Worm (Caenorhabditis elegans) whole organism, young adult: Measurements from ENCODE around the gene tomm-70.
A peak's percentile ranks its signal among the peaks of the same experiment; 100 is the strongest.

Experiments
- B0019.2 ChIP-seq: fragments of 200-800 bp; sonication (Bioruptor generic); conservative IDR thresholded peaks from 2 replicates; pipeline ENCODE4 v1.3.6; 2022; ENCODE audit warnings: missing genetic modification reagents, missing genetic modification characterization, missing compliant biosample characterization
- B0035.1 ChIP-seq: sonication (generic microtip); optimal IDR thresholded peaks from 2 replicates; lab custom pipeline; 2016; ENCODE audit warnings: missing genetic modification characterization, mild to moderate bottlenecking, missing compliant biosample characterization, missing genotype, missing genetic modification reagents
- B0336.3 ChIP-seq: fragments of 200-800 bp; sonication (Bioruptor generic); IDR thresholded peaks from 2 replicates; pipeline ENCODE4 v1.3.6; 2022; ENCODE audit warnings: missing genetic modification characterization, missing compliant biosample characterization
- C06A6.2 ChIP-seq: fragments of 200-800 bp; sonication (Bioruptor generic); conservative IDR thresholded peaks from 2 replicates; pipeline ENCODE4 v1.3.6; 2022; ENCODE audit warnings: missing genetic modification characterization, missing compliant biosample characterization
- F10E7.11 ChIP-seq: sonication (generic microtip); optimal IDR thresholded peaks from 2 replicates; lab custom pipeline; 2017; ENCODE audit warnings: mild to moderate bottlenecking, missing genetic modification characterization, moderate library complexity, missing compliant biosample characterization
- F37B4.10 ChIP-seq: fragments of 200-800 bp; sonication (Bioruptor generic); IDR thresholded peaks from 2 replicates; pipeline ENCODE4 v1.3.6; 2022; ENCODE audit warnings: missing genetic modification characterization, missing compliant biosample characterization
- F39B2.1 ChIP-seq: fragments of 200-800 bp; sonication (Bioruptor generic); IDR thresholded peaks from 2 replicates; pipeline ENCODE4 v1.3.6; 2022; ENCODE audit warnings: missing genetic modification reagents, missing genetic modification characterization, missing compliant biosample characterization
- F52B5.7 ChIP-seq: sonication (generic microtip); optimal IDR thresholded peaks from 2 replicates; lab custom pipeline; 2016; ENCODE audit warnings: mild to moderate bottlenecking, missing genetic modification characterization, missing compliant biosample characterization
- T07F8.4 ChIP-seq: sonication (generic microtip); optimal IDR thresholded peaks from 2 replicates; lab custom pipeline; 2016; ENCODE audit warnings: mild to moderate bottlenecking, missing genetic modification characterization, moderate library complexity, missing compliant biosample characterization
- Y53G8AR.9 ChIP-seq: fragments of 200-800 bp; sonication (Bioruptor generic); conservative IDR thresholded peaks from 2 replicates; pipeline ENCODE4 v1.3.6; 2022; ENCODE audit warnings: missing genetic modification reagents, missing genetic modification characterization, missing compliant biosample characterization
- Y79H2A.3 ChIP-seq: fragments of 200-800 bp; sonication (Bioruptor generic); conservative IDR thresholded peaks from 2 replicates; pipeline ENCODE4 v1.3.6; 2022; ENCODE audit warnings: missing genetic modification reagents, missing genetic modification characterization, missing compliant biosample characterization
- Y95B8A.8 ChIP-seq: fragments of 200-800 bp; sonication (Bioruptor generic); IDR thresholded peaks from 2 replicates; pipeline ENCODE4 v1.3.6; 2022; ENCODE audit warnings: missing genetic modification reagents, missing genetic modification characterization, missing compliant biosample characterization
- atf-7 ChIP-seq: sonication (generic microtip); optimal IDR thresholded peaks from 2 replicates; lab custom pipeline; 2017; ENCODE audit warnings: mild to moderate bottlenecking, missing genetic modification characterization, missing compliant biosample characterization
- attf-3 ChIP-seq: fragments of 200-800 bp; sonication (Bioruptor generic); conservative IDR thresholded peaks from 2 replicates; pipeline ENCODE4 v1.3.6; 2022; ENCODE audit warnings: missing genetic modification reagents, missing genetic modification characterization, missing compliant biosample characterization
- attf-5 ChIP-seq: fragments of 200-800 bp; sonication (Bioruptor generic); optimal IDR thresholded peaks from 2 replicates; lab custom pipeline; 2018; ENCODE audit warnings: mild to moderate bottlenecking, missing genetic modification characterization, missing compliant biosample characterization
- attf-6 ChIP-seq: fragments of 200-800 bp; sonication (Bioruptor generic); IDR thresholded peaks from 2 replicates; pipeline ENCODE4 v1.3.6; 2022; ENCODE audit warnings: missing genetic modification reagents, missing genetic modification characterization, missing compliant biosample characterization
- bed-1 ChIP-seq: fragments of 200-800 bp; sonication (Bioruptor generic); IDR thresholded peaks from 2 replicates; pipeline ENCODE4 v1.3.6; 2022; ENCODE audit warnings: missing genetic modification reagents, missing genetic modification characterization, missing compliant biosample characterization
- bed-2 ChIP-seq: fragments of 200-800 bp; sonication (Bioruptor generic); IDR thresholded peaks from 2 replicates; pipeline ENCODE4 v1.3.6; 2022; ENCODE audit warnings: missing genetic modification reagents, missing genetic modification characterization, missing compliant biosample characterization
- cebp-1 ChIP-seq, 2 experiments: fragments of 200-800 bp in 1 of 2; sonication (Bioruptor generic) in 1 of 2; sonication (generic microtip) in 1 of 2; IDR thresholded peaks in 1 of 2; optimal IDR thresholded peaks in 1 of 2; 2 replicates each; pipeline versions ENCODE4 v1.3.6 to Lab custom; 2017 to 2022; ENCODE audit warnings: missing compliant biosample characterization in 2 of 2, missing genetic modification characterization in 2 of 2, mild to moderate bottlenecking in 1 of 2, missing genetic modification reagents in 1 of 2, moderate library complexity in 1 of 2
- cebp-2 ChIP-seq: fragments of 200-800 bp; sonication (Bioruptor generic); IDR thresholded peaks from 2 replicates; pipeline ENCODE4 v1.3.6; 2022; ENCODE audit warnings: missing genetic modification characterization, missing compliant biosample characterization
- ceh-100 ChIP-seq: fragments of 200-800 bp; sonication (Bioruptor generic); IDR thresholded peaks from 2 replicates; pipeline ENCODE4 v1.3.6; 2022; ENCODE audit warnings: missing genetic modification reagents, missing genetic modification characterization, missing compliant biosample characterization
- ceh-40 ChIP-seq: fragments of 200-800 bp; sonication (Bioruptor generic); IDR thresholded peaks from 2 replicates; pipeline ENCODE4 v1.3.6; 2022; ENCODE audit warnings: missing genetic modification characterization, missing compliant biosample characterization
- ceh-58 ChIP-seq: fragments of 200-800 bp; sonication (Bioruptor generic); IDR thresholded peaks from 2 replicates; pipeline ENCODE4 v1.3.6; 2022; ENCODE audit warnings: missing genetic modification characterization, missing compliant biosample characterization
- die-1 ChIP-seq: sonication (generic microtip); optimal IDR thresholded peaks from 2 replicates; lab custom pipeline; 2016; ENCODE audit warnings: missing genotype, mild to moderate bottlenecking, missing genetic modification characterization, missing compliant biosample characterization
- dpl-1 ChIP-seq: fragments of 150-350 bp; optimal IDR thresholded peaks from 2 replicates; lab custom pipeline; 2014; ENCODE audit warnings: missing biosample characterization, missing genetic modification reagents, missing genetic modification characterization
- egrh-3 ChIP-seq: fragments of 200-800 bp; sonication (Bioruptor generic); IDR thresholded peaks from 2 replicates; pipeline ENCODE4 v1.3.6; 2022; ENCODE audit warnings: missing genetic modification reagents, missing genetic modification characterization, missing compliant biosample characterization
- fkh-3 ChIP-seq: sonication (generic microtip); optimal IDR thresholded peaks from 2 replicates; lab custom pipeline; 2016; ENCODE audit warnings: mild to moderate bottlenecking, missing genetic modification characterization, missing compliant biosample characterization
- gei-17 ChIP-seq: fragments of 200-800 bp; sonication (Bioruptor generic); optimal IDR thresholded peaks from 2 replicates; lab custom pipeline; 2018; ENCODE audit warnings: mild to moderate bottlenecking, missing genetic modification characterization, missing compliant biosample characterization
- hrde-1 ChIP-seq: sonication (generic microtip); optimal IDR thresholded peaks from 2 replicates; lab custom pipeline; 2016; ENCODE audit warnings: missing genetic modification characterization, mild to moderate bottlenecking, missing compliant biosample characterization, moderate library complexity, missing genotype, missing genetic modification reagents, borderline replicate concordance
- hsf-1 ChIP-seq: fragments of 200-800 bp; sonication (Bioruptor generic); IDR thresholded peaks from 2 replicates; pipeline ENCODE4 v1.3.6; 2022; ENCODE audit warnings: missing genetic modification reagents, missing genetic modification characterization, missing compliant biosample characterization
- let-526 ChIP-seq: fragments of 200-800 bp; sonication (Bioruptor generic); IDR thresholded peaks from 2 replicates; pipeline ENCODE4 v1.3.6; 2022; ENCODE audit warnings: missing genetic modification reagents, missing genetic modification characterization, missing compliant biosample characterization
- lin-26 ChIP-seq: fragments of 200-800 bp; sonication (Bioruptor generic); IDR thresholded peaks from 2 replicates; pipeline ENCODE4 v1.3.6; 2022; ENCODE audit warnings: missing genetic modification reagents, missing genetic modification characterization, missing compliant biosample characterization
- lin-54 ChIP-seq: fragments of 200-800 bp; sonication (Bioruptor generic); optimal IDR thresholded peaks from 2 replicates; lab custom pipeline; 2018; ENCODE audit warnings: mild to moderate bottlenecking, missing genetic modification characterization, missing compliant biosample characterization
- lsy-27 ChIP-seq: sonication (generic microtip); optimal IDR thresholded peaks from 2 replicates; lab custom pipeline; 2017; ENCODE audit warnings: missing genetic modification characterization, mild to moderate bottlenecking, missing compliant biosample characterization, antibody characterized with exemption, missing genotype, borderline replicate concordance; ENCODE audit not compliant: insufficient read depth
- madf-3 ChIP-seq: fragments of 200-800 bp; sonication (Bioruptor generic); IDR thresholded peaks from 2 replicates; pipeline ENCODE4 v1.3.6; 2022; ENCODE audit warnings: missing genetic modification reagents, missing genetic modification characterization, missing compliant biosample characterization
- madf-6 ChIP-seq: fragments of 200-800 bp; sonication (Bioruptor generic); IDR thresholded peaks from 2 replicates; pipeline ENCODE4 v1.3.6; 2022; ENCODE audit warnings: missing genetic modification reagents, missing genetic modification characterization, missing compliant biosample characterization
- nfya-2 ChIP-seq: fragments of 200-800 bp; sonication (Bioruptor generic); IDR thresholded peaks from 2 replicates; pipeline ENCODE4 v1.3.6; 2022; ENCODE audit warnings: missing genetic modification reagents, missing genetic modification characterization, missing compliant biosample characterization
- nfyb-1 ChIP-seq: fragments of 200-800 bp; sonication (Bioruptor generic); IDR thresholded peaks from 2 replicates; pipeline ENCODE4 v1.3.6; 2022; ENCODE audit warnings: missing genetic modification reagents, missing genetic modification characterization, missing compliant biosample characterization
- repo-1 ChIP-seq: sonication (generic microtip); optimal IDR thresholded peaks from 2 replicates; lab custom pipeline; 2017; ENCODE audit warnings: mild to moderate bottlenecking, missing genetic modification characterization, missing compliant biosample characterization
- sdz-38 ChIP-seq: sonication (generic microtip); optimal IDR thresholded peaks from 2 replicates; lab custom pipeline; 2016; ENCODE audit warnings: missing genotype, missing genetic modification characterization, missing compliant biosample characterization
- sea-2 ChIP-seq: fragments of 200-800 bp; sonication (Bioruptor generic); IDR thresholded peaks from 2 replicates; pipeline ENCODE4 v1.3.6; 2022; ENCODE audit warnings: missing genetic modification characterization, missing compliant biosample characterization
- snpc-1.1 ChIP-seq: sonication (generic microtip); optimal IDR thresholded peaks from 2 replicates; lab custom pipeline; 2017; ENCODE audit warnings: missing genetic modification characterization, mild to moderate bottlenecking, missing compliant biosample characterization, antibody characterized with exemption, moderate library complexity, missing genotype, missing genetic modification reagents; ENCODE audit not compliant: insufficient read depth
- tlf-1 ChIP-seq: fragments of 200-800 bp; sonication (Bioruptor generic); optimal IDR thresholded peaks from 2 replicates; lab custom pipeline; 2018; ENCODE audit warnings: mild to moderate bottlenecking, missing genetic modification characterization, missing compliant biosample characterization
- xnd-1 ChIP-seq: sonication (generic microtip); optimal IDR thresholded peaks from 2 replicates; lab custom pipeline; 2016; ENCODE audit warnings: missing genotype, missing genetic modification reagents, missing genetic modification characterization, missing compliant biosample characterization
- zim-3 ChIP-seq: sonication (generic microtip); optimal IDR thresholded peaks from 2 replicates; lab custom pipeline; 2017; ENCODE audit warnings: mild to moderate bottlenecking, missing genetic modification characterization, moderate library complexity, missing compliant biosample characterization
- ztf-18 ChIP-seq: sonication (generic microtip); optimal IDR thresholded peaks from 2 replicates; lab custom pipeline; 2016; ENCODE audit warnings: missing genotype, mild to moderate bottlenecking, missing genetic modification characterization, missing compliant biosample characterization
- ztf-22 ChIP-seq: fragments of 200-800 bp; sonication (Bioruptor generic); optimal IDR thresholded peaks from 2 replicates; lab custom pipeline; 2018; ENCODE audit warnings: mild to moderate bottlenecking, missing genetic modification characterization, moderate library complexity, missing compliant biosample characterization

The tomm-70 gene

DNA sequence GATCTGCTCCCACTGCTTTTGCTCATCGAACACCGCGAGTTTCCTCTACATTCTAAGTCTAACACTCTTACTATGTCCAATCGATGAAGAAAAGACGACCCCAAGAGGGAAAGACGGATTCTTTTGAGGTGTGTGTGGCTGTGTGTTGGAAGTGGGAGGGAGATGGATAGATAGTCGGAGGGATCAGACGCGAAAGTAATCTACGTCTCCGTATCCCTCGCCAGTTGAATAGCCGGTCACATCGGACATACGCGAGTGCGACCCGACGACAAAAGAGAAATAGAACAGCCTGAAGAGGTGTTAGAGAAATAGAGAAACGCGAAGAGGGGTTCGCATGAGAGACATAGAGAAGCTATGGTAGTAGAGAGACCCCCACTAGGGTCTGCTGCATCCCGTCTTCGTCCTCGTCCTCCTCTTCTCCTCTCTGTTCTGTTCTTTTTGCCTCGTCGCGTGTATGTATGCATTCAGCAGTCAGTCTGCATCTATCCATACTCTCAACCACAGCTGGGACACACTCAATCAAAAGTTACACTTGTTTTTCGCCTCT, 41.1 kb upstream of the tomm-70 start (continued):
- TF ChIP-seq lin-26 (GFP tag; lab: Robert Waterston, UW) (peak; percentile 71; the same call in 1 of the 2 replicates), hsf-1 (GFP tag; lab: Robert Waterston, UW) (peak; percentile 52; the same call in 1 of the 2 replicates), nfyb-1 (peak; percentile 89), sea-2 (no peak), B0336.3 (GFP tag; lab: Robert Waterston, UW) (peak; percentile 75; the same call in 1 of the 2 replicates), cebp-1 (GFP tag; IDR thresholded peaks at IDR 0.05; lab: Robert Waterston, UW) (peak; percentile 25; the same call in 1 of the 2 replicates), cebp-1 (tag; optimal IDR thresholded peaks at IDR 0.05; lab: Kevin White, UChicago) (peak; percentile 88), lsy-27 (no peak), egrh-3 (GFP tag; lab: Robert Waterston, UW) (peak; percentile 37), attf-6 (GFP tag; lab: Robert Waterston, UW) (no peak), B0035.1 (tag; lab: Kevin White, UChicago) (peak; percentile 37), cebp-2 (GFP tag; lab: Robert Waterston, UW) (no peak), let-526 (GFP tag; lab: Robert Waterston, UW) (peak; percentile 54; the same call in 1 of the 2 replicates), tlf-1 (GFP tag; lab: Kevin White, UChicago) (peak; percentile 67), madf-6 (peak; percentile 34; the same call in 1 of the 2 replicates), ztf-22 (GFP tag; lab: Kevin White, UChicago) (peak; percentile 43), C06A6.2 (GFP tag; lab: Robert Waterston, UW) (peak; percentile 89), ceh-100 (GFP tag; lab: Robert Waterston, UW) (peak; percentile 23; the same call in 1 of the 2 replicates), fkh-3 (tag; lab: Kevin White, UChicago) (no peak), F52B5.7 (tag; lab: Kevin White, UChicago) (no peak), lin-54 (peak; percentile 44), zim-3 (tag; lab: Kevin White, UChicago) (no peak), B0019.2 (GFP tag; lab: Robert Waterston, UW) (no peak; the same call in 1 of the 2 replicates), Y79H2A.3 (no peak), gei-17 (GFP tag; lab: Kevin White, UChicago) (peak; percentile 68), F10E7.11 (tag; lab: Kevin White, UChicago) (peak; percentile 55), nfya-2 (GFP tag; lab: Robert Waterston, UW) (no peak), dpl-1 (GFP tag; lab: Kevin White, UChicago) (peak; percentile 6), ztf-18 (tag; lab: Kevin White, UChicago) (peak; percentile 60), hrde-1 (tag; lab: Kevin White, UChicago) (no peak), xnd-1 (tag; lab: Kevin White, UChicago) (no peak), attf-5 (peak; percentile 95), repo-1 (tag; lab: Kevin White, UChicago) (peak; percentile 74), F37B4.10 (GFP tag; lab: Robert Waterston, UW) (no peak), Y53G8AR.9 (no peak), sdz-38 (tag; lab: Kevin White, UChicago) (no peak), ceh-40 (GFP tag; lab: Robert Waterston, UW) (no peak), die-1 (tag; lab: Kevin White, UChicago) (peak; percentile 82), atf-7 (tag; lab: Kevin White, UChicago) (peak; percentile 86), attf-3 (GFP tag; lab: Robert Waterston, UW) (no peak), bed-2 (GFP tag; lab: Robert Waterston, UW) (peak; percentile 69; the same call in 1 of the 2 replicates), snpc-1.1 (tag; lab: Kevin White, UChicago) (no peak), T07F8.4 (peak; percentile 28), bed-1 (GFP tag; lab: Robert Waterston, UW) (peak; percentile 56; the same call in 1 of the 2 replicates), Y95B8A.8 (GFP tag; lab: Robert Waterston, UW) (0 out of 2 replicates have a peak, but pooled peaks have one; percentile 34), ceh-58 (GFP tag; lab: Robert Waterston, UW) (no peak), madf-3 (GFP tag; lab: Robert Waterston, UW) (no peak), F39B2.1 (GFP tag; lab: Robert Waterston, UW) (no peak)
